Fruit fly (Drosophila melanogaster) whole organism, embryonic: Measurements from ENCODE around the gene CG12057.

Experiments
- C15 ChIP-seq: fragments of 200-800 bp; sonication (Bioruptor generic); IDR thresholded peaks from 3 replicates; pipeline ENCODE4 v1.3.6; 2022; ENCODE audit warnings: missing biosample characterization, missing genetic modification characterization
- CG10147 ChIP-seq: fragments of 200-800 bp; sonication (Bioruptor generic); optimal IDR thresholded peaks from 2 replicates; lab custom pipeline; 2019; ENCODE audit warnings: missing biosample characterization, mild to moderate bottlenecking, missing genetic modification characterization, moderate library complexity
- CG10959 ChIP-seq: fragments of 200-800 bp; sonication (Bioruptor generic); IDR thresholded peaks from 2 replicates; pipeline ENCODE4 v1.3.6; 2022; ENCODE audit warnings: missing biosample characterization, missing genetic modification characterization
- CG11560 ChIP-seq: fragments of 200-800 bp; sonication (Bioruptor generic); IDR thresholded peaks from 3 replicates; pipeline ENCODE4 v1.3.6; 2022; ENCODE audit warnings: missing biosample characterization, missing genetic modification characterization
- CG12659 ChIP-seq: fragments of 200-800 bp; sonication (Bioruptor generic); optimal IDR thresholded peaks from 3 replicates; lab custom pipeline; 2017; ENCODE audit warnings: mild to moderate bottlenecking, missing biosample characterization, missing genetic modification reagents, missing genetic modification characterization
- CG13624 ChIP-seq: fragments of 200-800 bp; sonication (Bioruptor generic); optimal IDR thresholded peaks from 2 replicates; lab custom pipeline; 2016; ENCODE audit warnings: missing biosample characterization, missing genetic modification characterization
- CG15269 ChIP-seq: fragments of 200-800 bp; sonication (Bioruptor generic); optimal IDR thresholded peaks from 2 replicates; lab custom pipeline; 2018; ENCODE audit warnings: missing biosample characterization, mild to moderate bottlenecking, missing genetic modification characterization, moderate library complexity
- CG1603 ChIP-seq: fragments of 200-800 bp; sonication (Bioruptor generic); optimal IDR thresholded peaks from 2 replicates; lab custom pipeline; 2019; ENCODE audit warnings: missing biosample characterization, mild to moderate bottlenecking, missing genetic modification characterization, moderate library complexity
- CG16813 ChIP-seq: fragments of 200-800 bp; sonication (Bioruptor generic); IDR thresholded peaks from 3 replicates; pipeline ENCODE4 v1.3.6; 2022; ENCODE audit warnings: missing biosample characterization, missing genetic modification characterization; ENCODE audit not compliant: partially characterized antibody
- CG34422 ChIP-seq: fragments of 200-800 bp; sonication (Bioruptor generic); IDR thresholded peaks from 3 replicates; pipeline ENCODE4 v1.3.6; 2022; ENCODE audit warnings: missing biosample characterization, missing genetic modification characterization
- CG4854 ChIP-seq: fragments of 200-800 bp; sonication (Bioruptor generic); optimal IDR thresholded peaks from 2 replicates; lab custom pipeline; 2016; ENCODE audit warnings: missing biosample characterization, missing genetic modification characterization, inconsistent platforms
- CG6813 ChIP-seq: fragments of 200-800 bp; sonication (Bioruptor generic); optimal IDR thresholded peaks from 2 replicates; lab custom pipeline; 2017; ENCODE audit warnings: missing biosample characterization, missing genetic modification characterization, mild to moderate bottlenecking, moderate library complexity, missing genetic modification reagents
- CG7372 ChIP-seq: fragments of 200-800 bp; sonication (Bioruptor generic); IDR thresholded peaks from 2 replicates; pipeline ENCODE4 v1.3.6; 2022; ENCODE audit warnings: missing biosample characterization, missing genetic modification characterization
- CG8478 ChIP-seq: fragments of >200 bp; optimal IDR thresholded peaks from 2 replicates; lab custom pipeline; 2018
- Deaf1 ChIP-seq: fragments of 200-800 bp; optimal IDR thresholded peaks from 3 replicates; lab custom pipeline; 2019; ENCODE audit warnings: missing biosample characterization, mild to moderate bottlenecking, missing genetic modification characterization, moderate library complexity
- Doc2 ChIP-seq: fragments of 200-800 bp; sonication (Bioruptor generic); IDR thresholded peaks from 2 replicates; pipeline ENCODE4 v1.3.6; 2022; ENCODE audit warnings: missing biosample characterization, missing genetic modification characterization
- Dref ChIP-seq: fragments of 200-800 bp; sonication (Bioruptor generic); IDR thresholded peaks from 2 replicates; pipeline ENCODE4 v1.3.6; 2022; ENCODE audit warnings: missing biosample characterization, missing genetic modification characterization
- Eip74EF ChIP-seq, 2 experiments: fragments of 200-800 bp in 1 of 2; fragments of >200 bp in 1 of 2; sonication (Bioruptor generic) in 1 of 2; optimal IDR thresholded peaks; 2 replicates each; lab custom pipeline; 2017 to 2019; ENCODE audit warnings: missing biosample characterization in 2 of 2, missing genetic modification characterization in 2 of 2, mild to moderate bottlenecking in 1 of 2, moderate library complexity in 1 of 2
- HLH3B ChIP-seq: fragments of 200-800 bp; sonication (Bioruptor generic); IDR thresholded peaks from 2 replicates; pipeline ENCODE4 v1.3.6; 2022; ENCODE audit warnings: missing biosample characterization, missing genetic modification characterization
- HLH4C ChIP-seq: fragments of 200-800 bp; sonication (Bioruptor generic); IDR thresholded peaks from 3 replicates; pipeline ENCODE4 v1.3.6; 2022; ENCODE audit warnings: missing biosample characterization, missing genetic modification characterization; ENCODE audit not compliant: partially characterized antibody
- HLHmδ ChIP-seq: fragments of 200-800 bp; sonication (Bioruptor generic); optimal IDR thresholded peaks from 2 replicates; lab custom pipeline; 2018; ENCODE audit warnings: missing biosample characterization, mild to moderate bottlenecking, missing genetic modification characterization, moderate library complexity
- Hsf ChIP-seq: fragments of 200-800 bp; sonication (Bioruptor generic); optimal IDR thresholded peaks from 3 replicates; lab custom pipeline; 2016; ENCODE audit warnings: missing biosample characterization, missing genetic modification characterization
- Med ChIP-seq: fragments of 200-800 bp; sonication (Bioruptor generic); peaks from one replicate; lab custom pipeline; 2016; ENCODE audit warnings: missing biosample characterization, missing genetic modification characterization, mild to moderate bottlenecking, inconsistent platforms, moderate library complexity
- NFAT ChIP-seq: fragments of 200-800 bp; sonication (Bioruptor generic); IDR thresholded peaks from 2 replicates; pipeline ENCODE4 v1.3.6; 2022; ENCODE audit warnings: missing biosample characterization, missing genetic modification characterization
- NK7.1 ChIP-seq: fragments of 200-800 bp; sonication (Bioruptor generic); optimal IDR thresholded peaks from 3 replicates; lab custom pipeline; 2016; ENCODE audit warnings: missing biosample characterization, missing genetic modification characterization
- Nf-YC ChIP-seq: fragments of 200-800 bp; optimal IDR thresholded peaks from 3 replicates; lab custom pipeline; 2019; ENCODE audit warnings: missing biosample characterization, mild to moderate bottlenecking, missing genetic modification characterization, moderate library complexity
- Rx ChIP-seq: fragments of 200-800 bp; sonication (Bioruptor generic); IDR thresholded peaks from 2 replicates; pipeline ENCODE4 v1.3.6; 2022; ENCODE audit warnings: missing biosample characterization, missing genetic modification characterization
- Side ChIP-seq: fragments of 200-800 bp; sonication (Bioruptor generic); optimal IDR thresholded peaks from 2 replicates; lab custom pipeline; 2016; ENCODE audit warnings: missing biosample characterization, missing genetic modification characterization
- Xbp1 ChIP-seq: fragments of 200-800 bp; sonication (Bioruptor generic); optimal IDR thresholded peaks from 3 replicates; lab custom pipeline; 2016; ENCODE audit warnings: missing biosample characterization, mild to moderate bottlenecking, missing genetic modification characterization
- amos ChIP-seq: fragments of 200-800 bp; sonication (Bioruptor generic); IDR thresholded peaks from 2 replicates; pipeline ENCODE4 v1.3.6; 2022; ENCODE audit warnings: missing biosample characterization, missing genetic modification characterization; ENCODE audit not compliant: partially characterized antibody
- bsh ChIP-seq, 2 experiments: fragments of 200-800 bp; sonication (Bioruptor generic); optimal IDR thresholded peaks; 2 replicates each; lab custom pipeline; 2017 to 2018; ENCODE audit warnings: mild to moderate bottlenecking in 2 of 2, missing biosample characterization in 2 of 2, missing genetic modification characterization in 2 of 2, moderate library complexity in 1 of 2
- cg ChIP-seq: fragments of 200-800 bp; sonication (Bioruptor generic); optimal IDR thresholded peaks from 3 replicates; lab custom pipeline; 2019; ENCODE audit warnings: missing biosample characterization, mild to moderate bottlenecking, missing genetic modification characterization, moderate library complexity
- chinmo ChIP-seq: fragments of 200-800 bp; sonication (Bioruptor generic); IDR thresholded peaks from 4 replicates; pipeline ENCODE4 v1.3.6; 2022; ENCODE audit warnings: missing biosample characterization, missing genetic modification characterization; ENCODE audit not compliant: partially characterized antibody
- chm ChIP-seq: fragments of 200-800 bp; sonication (Bioruptor generic); IDR thresholded peaks from 2 replicates; pipeline ENCODE4 v1.3.6; 2022; ENCODE audit warnings: missing biosample characterization, missing genetic modification characterization
- fd96Cb ChIP-seq: fragments of 200-800 bp; sonication (Bioruptor generic); optimal IDR thresholded peaks from 2 replicates; lab custom pipeline; 2018; ENCODE audit warnings: missing biosample characterization, mild to moderate bottlenecking, missing genetic modification characterization, moderate library complexity
- gcm2 ChIP-seq: fragments of 200-800 bp; sonication (Bioruptor generic); optimal IDR thresholded peaks from 2 replicates; lab custom pipeline; 2016; ENCODE audit warnings: missing biosample characterization, missing genetic modification characterization
- gro ChIP-seq: fragments of 200-800 bp; sonication (Bioruptor generic); optimal IDR thresholded peaks from 2 replicates; lab custom pipeline; 2016; ENCODE audit warnings: missing biosample characterization, missing genetic modification characterization
- gsb-n ChIP-seq: fragments of 200-800 bp; sonication (Bioruptor generic); optimal IDR thresholded peaks from 3 replicates; lab custom pipeline; 2018; ENCODE audit warnings: missing biosample characterization, mild to moderate bottlenecking, missing genetic modification characterization
- nom ChIP-seq: fragments of 200-800 bp; sonication (Bioruptor generic); optimal IDR thresholded peaks from 2 replicates; lab custom pipeline; 2017; ENCODE audit warnings: missing biosample characterization, missing genetic modification characterization, mild to moderate bottlenecking, moderate library complexity, missing genetic modification reagents
- p53 ChIP-seq: fragments of 200-800 bp; sonication (Bioruptor generic); optimal IDR thresholded peaks from 2 replicates; lab custom pipeline; 2016; ENCODE audit warnings: missing biosample characterization, missing genetic modification characterization
- pb ChIP-seq: fragments of 200-800 bp; sonication (Bioruptor generic); optimal IDR thresholded peaks from 3 replicates; lab custom pipeline; 2016; ENCODE audit warnings: missing biosample characterization, missing genetic modification characterization
- pita ChIP-seq: fragments of 200-800 bp; sonication (Bioruptor generic); optimal IDR thresholded peaks from 2 replicates; lab custom pipeline; 2017; ENCODE audit warnings: missing biosample characterization, mild to moderate bottlenecking, missing genetic modification characterization
- slbo ChIP-seq: fragments of 200-800 bp; sonication (Bioruptor generic); IDR thresholded peaks from 2 replicates; pipeline ENCODE4 v1.3.6; 2022; ENCODE audit warnings: missing biosample characterization, missing genetic modification characterization
- sqz ChIP-seq: fragments of 200-800 bp; sonication (Bioruptor generic); optimal IDR thresholded peaks from 3 replicates; lab custom pipeline; 2018; ENCODE audit warnings: missing biosample characterization, mild to moderate bottlenecking, missing genetic modification characterization
- stc ChIP-seq: fragments of 200-800 bp; sonication (Bioruptor generic); IDR thresholded peaks from 2 replicates; pipeline ENCODE4 v1.3.6; 2022; ENCODE audit warnings: missing biosample characterization, missing genetic modification characterization
- vnd ChIP-seq: fragments of 200-800 bp; sonication (Bioruptor generic); IDR thresholded peaks from 3 replicates; pipeline ENCODE4 v1.3.6; 2022; ENCODE audit warnings: missing biosample characterization, missing genetic modification characterization; ENCODE audit not compliant: partially characterized antibody
- z ChIP-seq: fragments of 200-800 bp; sonication (Bioruptor generic); IDR thresholded peaks from 3 replicates; pipeline ENCODE4 v1.3.6; 2022; ENCODE audit warnings: missing biosample characterization, missing genetic modification characterization

The CG12057 gene

DNA sequence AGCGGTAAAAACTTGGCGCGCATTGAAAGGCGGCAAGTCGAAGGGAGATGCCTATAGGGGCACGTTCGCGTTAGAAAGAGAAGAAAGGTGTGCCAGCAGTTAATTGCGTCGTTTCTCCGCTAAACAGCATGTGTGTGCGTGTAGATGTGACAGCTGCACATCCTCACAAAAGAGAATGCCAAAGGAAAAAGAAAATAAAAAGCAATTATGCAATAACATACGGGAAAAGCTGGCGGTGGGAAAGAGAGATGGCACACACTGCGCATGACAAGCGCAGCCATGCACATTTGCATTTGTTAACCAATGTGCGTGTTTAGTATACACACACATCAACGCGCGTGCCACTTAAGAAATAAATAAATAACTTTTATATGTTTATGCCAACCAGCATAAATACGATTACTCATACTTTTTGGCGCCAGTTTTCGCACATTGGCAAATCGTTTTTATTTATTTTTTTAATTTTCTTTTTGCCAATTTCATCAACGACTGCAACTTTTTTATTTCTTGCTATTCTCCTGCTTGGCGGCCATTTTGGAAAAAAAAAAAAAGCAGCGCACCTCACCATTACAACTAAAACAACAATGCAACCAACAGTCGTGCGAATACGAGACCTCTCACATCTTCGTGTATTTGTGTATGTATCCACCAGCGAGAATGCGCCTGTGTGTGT, 35.6 kb upstream of the CG12057 start (continued):
- TF ChIP-seq p53 (GFP tag; lab: Kevin White, UChicago) (peak; percentile 29), Nf-YC (tag; lab: Kevin White, UChicago) (peak; percentile 45), CG13624 (GFP tag; lab: Kevin White, UChicago) (peak; percentile 93), HLHmδ (GFP tag; lab: Kevin White, UChicago) (peak; percentile 26), nom (peak; percentile 49), z (GFP tag; lab: Robert Waterston, UW) (no peak), chinmo (GFP tag; lab: Robert Waterston, UW) (peak; percentile 86; the same call in 3 of the 4 replicates), Deaf1 (tag; lab: Kevin White, UChicago) (peak; percentile 81), amos (GFP tag; lab: Robert Waterston, UW) (0 out of 2 replicates have a peak, but pooled peaks have one; percentile 15), bsh (GFP tag; optimal IDR thresholded peaks at IDR 0.05; lab: Kevin White, UChicago) (peak in 1 of 2 experiments; percentile 30), CG34422 (peak; percentile 68; the same call in 2 of the 3 replicates), cg (GFP tag; lab: Kevin White, UChicago) (peak; percentile 69)

DNA sequence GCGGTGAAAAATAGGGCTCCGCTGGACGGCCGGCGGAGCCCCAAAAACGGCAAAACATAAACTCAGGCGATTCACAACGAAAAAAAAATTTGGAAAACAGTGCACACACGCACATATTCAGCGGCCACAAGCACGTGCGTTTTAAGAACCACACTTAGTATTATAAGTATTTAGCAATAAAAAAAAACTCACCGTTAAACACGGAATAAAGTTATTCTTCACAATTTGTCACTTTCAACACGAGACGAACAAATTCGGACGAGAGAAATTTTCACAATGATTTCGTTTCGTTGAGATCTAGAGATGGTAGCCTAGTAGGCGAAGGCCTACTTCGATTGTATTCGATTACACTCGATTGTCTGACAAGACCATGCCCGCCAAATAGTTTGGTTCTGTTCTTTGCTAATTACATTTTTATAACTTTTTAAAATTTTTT, 35.1 kb upstream of the CG12057 start, which contains the start of gene His3.3B:
Gene His3.3B, minus strand, starts transcription at position 282 of the 436 bp plus-strand sequence.
- TF ChIP-seq Rx (GFP tag; lab: Robert Waterston, UW) (no peak), CG12659 (GFP tag; lab: Kevin White, UChicago) (peak; percentile 78), fd96Cb (tag; lab: Kevin White, UChicago) (no peak), Doc2 (no peak), CG16813 (GFP tag; lab: Robert Waterston, UW) (peak; percentile 42; the same call in 1 of the 3 replicates), CG15269 (peak; percentile 31), CG11560 (tag; lab: Robert Waterston, UW) (peak; percentile 99), HLH4C (GFP tag; lab: Robert Waterston, UW) (0 out of 3 replicates have a peak, but pooled peaks have one; percentile 36), gro (peak; percentile 25), CG8478 (lab: Kevin White, UChicago) (no peak), Dref (peak; percentile 91), CG10147 (GFP tag; lab: Kevin White, UChicago) (no peak), Hsf (GFP tag; lab: Kevin White, UChicago) (no peak), Eip74EF (GFP tag; optimal IDR thresholded peaks at IDR 0.05; lab: Kevin White, UChicago) (peak in 1 of 2 experiments; percentile 37), sqz (peak; percentile 62), CG1603 (tag; lab: Kevin White, UChicago) (peak; percentile 44), Xbp1 (peak; percentile 7), pita (GFP tag; lab: Kevin White, UChicago) (peak; percentile 50), amos (GFP tag; lab: Robert Waterston, UW) (peak; percentile 56; the same call in 1 of the 2 replicates), CG34422 (peak; percentile 54; the same call in 1 of the 3 replicates), CG4854 (GFP tag; lab: Kevin White, UChicago) (peak; percentile 5), slbo (GFP tag; lab: Robert Waterston, UW) (no peak), C15 (no peak), pb (GFP tag; lab: Kevin White, UChicago) (no peak), chm (GFP tag; lab: Robert Waterston, UW) (peak; percentile 51), NK7.1 (GFP tag; lab: Kevin White, UChicago) (no peak), vnd (GFP tag; lab: Robert Waterston, UW) (no peak), CG10959 (GFP tag; lab: Robert Waterston, UW) (no peak), NFAT (GFP tag; lab: Robert Waterston, UW) (peak; percentile 28; the same call in 1 of the 2 replicates), Med (peak; percentile 85), stc (GFP tag; lab: Robert Waterston, UW) (no peak), CG6813 (GFP tag; lab: Kevin White, UChicago) (no peak), gsb-n (tag; lab: Kevin White, UChicago) (no peak), CG7372 (GFP tag; lab: Robert Waterston, UW) (no peak), HLH3B (no peak), gcm2 (GFP tag; lab: Kevin White, UChicago) (no peak), Side (GFP tag; lab: Kevin White, UChicago) (no peak)
